Worm (Caenorhabditis elegans) whole organism, L2 larva: Measurements from ENCODE around the gene wrt-3.

Source experiments
- C34F6.9 ChIP-seq: fragments of 150-350 bp; optimal IDR thresholded peaks from 2 replicates; lab custom pipeline; 2014; ENCODE audit warnings: missing biosample characterization, missing genetic modification characterization
- F13H6.1 ChIP-seq: sonication (generic microtip); optimal IDR thresholded peaks from 2 replicates; lab custom pipeline; 2016; ENCODE audit warnings: missing genetic modification characterization, missing compliant biosample characterization
- R02D3.7 ChIP-seq: fragments of 150-350 bp; optimal IDR thresholded peaks from 2 replicates; lab custom pipeline; 2014; ENCODE audit warnings: missing biosample characterization, missing genetic modification characterization
- Y55F3AM.14 ChIP-seq: fragments of 200-800 bp; sonication (Bioruptor generic); optimal IDR thresholded peaks from 2 replicates; lab custom pipeline; 2018; ENCODE audit warnings: mild to moderate bottlenecking, missing genetic modification characterization, missing compliant biosample characterization
- ZK546.5 ChIP-seq: sonication (generic microtip); optimal IDR thresholded peaks from 2 replicates; lab custom pipeline; 2017; ENCODE audit warnings: missing biosample characterization, missing genetic modification characterization
- alr-1 ChIP-seq: fragments of 150-350 bp; optimal IDR thresholded peaks from 2 replicates; lab custom pipeline; 2014; ENCODE audit warnings: missing biosample characterization, missing genetic modification characterization
- aly-2 ChIP-seq: fragments of 150-350 bp; optimal IDR thresholded peaks from 2 replicates; lab custom pipeline; 2014; ENCODE audit warnings: missing biosample characterization, missing genetic modification characterization
- ceh-82 ChIP-seq: fragments of 150-350 bp; optimal IDR thresholded peaks from 2 replicates; lab custom pipeline; 2014; ENCODE audit warnings: missing biosample characterization, missing genetic modification characterization
- crh-2 ChIP-seq: sonication (generic microtip); optimal IDR thresholded peaks from 2 replicates; lab custom pipeline; 2017; ENCODE audit warnings: missing biosample characterization, missing genetic modification characterization
- dmd-4 ChIP-seq: sonication (generic microtip); optimal IDR thresholded peaks from 2 replicates; lab custom pipeline; 2017; ENCODE audit warnings: missing biosample characterization, missing genetic modification characterization
- elt-1 ChIP-seq: fragments of 150-350 bp; optimal IDR thresholded peaks from 2 replicates; lab custom pipeline; 2014; ENCODE audit warnings: missing biosample characterization, missing genetic modification characterization
- elt-3 ChIP-seq: sonication (generic microtip); optimal IDR thresholded peaks from 2 replicates; lab custom pipeline; 2017; ENCODE audit warnings: missing biosample characterization, missing genetic modification characterization
- fos-1 ChIP-seq: fragments of 150-350 bp; optimal IDR thresholded peaks from 2 replicates; lab custom pipeline; 2014; ENCODE audit warnings: missing biosample characterization, missing genetic modification characterization
- gmeb-1 ChIP-seq: fragments of 150-350 bp; optimal IDR thresholded peaks from 2 replicates; lab custom pipeline; 2014; ENCODE audit warnings: missing biosample characterization, missing genetic modification characterization
- lin-11 ChIP-seq: fragments of 150-350 bp; sonication (generic microtip); optimal IDR thresholded peaks from 2 replicates; lab custom pipeline; 2014; ENCODE audit warnings: missing biosample characterization, missing genetic modification characterization, inconsistent platforms, mixed read lengths
- lin-39 ChIP-seq: fragments of 150-350 bp; optimal IDR thresholded peaks from 2 replicates; lab custom pipeline; 2014; ENCODE audit warnings: missing biosample characterization, missing genetic modification reagents, missing genetic modification characterization
- lsy-2 ChIP-seq, 2 experiments: fragments of 150-350 bp in 1 of 2; sonication (generic microtip) in 1 of 2; optimal IDR thresholded peaks; 2 replicates each; lab custom pipeline; 2014 to 2017; ENCODE audit warnings: missing biosample characterization in 2 of 2, missing genetic modification characterization in 2 of 2
- mab-5 ChIP-seq: fragments of 150-350 bp; optimal IDR thresholded peaks from 2 replicates; lab custom pipeline; 2014; ENCODE audit warnings: missing biosample characterization, missing genetic modification characterization
- mbf-1 ChIP-seq: sonication (generic microtip); optimal IDR thresholded peaks from 2 replicates; lab custom pipeline; 2017; ENCODE audit warnings: missing biosample characterization, missing genetic modification characterization
- mdl-1 ChIP-seq, 2 experiments: fragments of 150-350 bp in 1 of 2; sonication (generic microtip) in 1 of 2; optimal IDR thresholded peaks; 2 replicates each; lab custom pipeline; 2017; ENCODE audit warnings: missing biosample characterization in 2 of 2, missing genetic modification characterization in 2 of 2
- nhr-10 ChIP-seq: sonication (generic microtip); optimal IDR thresholded peaks from 2 replicates; lab custom pipeline; 2017; ENCODE audit warnings: missing biosample characterization, missing genetic modification characterization
- nhr-11 ChIP-seq: fragments of 150-350 bp; optimal IDR thresholded peaks from 2 replicates; lab custom pipeline; 2014; ENCODE audit warnings: missing biosample characterization, missing genetic modification characterization
- nhr-12 ChIP-seq: fragments of 150-350 bp; optimal IDR thresholded peaks from 2 replicates; lab custom pipeline; 2014; ENCODE audit warnings: missing biosample characterization, missing genetic modification characterization
- nhr-21 ChIP-seq: fragments of 150-350 bp; optimal IDR thresholded peaks from 2 replicates; lab custom pipeline; 2014; ENCODE audit warnings: missing biosample characterization, missing genetic modification characterization
- nhr-237 ChIP-seq: fragments of 150-350 bp; optimal IDR thresholded peaks from 2 replicates; lab custom pipeline; 2014; ENCODE audit warnings: missing biosample characterization, missing genetic modification characterization
- nhr-6 ChIP-seq: fragments of 150-350 bp; optimal IDR thresholded peaks from 2 replicates; lab custom pipeline; 2014; ENCODE audit warnings: missing biosample characterization, missing genetic modification characterization
- nhr-77 ChIP-seq: fragments of 150-350 bp; optimal IDR thresholded peaks from 2 replicates; lab custom pipeline; 2014; ENCODE audit warnings: missing biosample characterization, missing genetic modification characterization
- peb-1 ChIP-seq: fragments of 150-350 bp; optimal IDR thresholded peaks from 2 replicates; lab custom pipeline; 2014; ENCODE audit warnings: missing biosample characterization, missing genetic modification characterization
- sem-4 ChIP-seq: fragments of 150-350 bp; optimal IDR thresholded peaks from 2 replicates; lab custom pipeline; 2014; ENCODE audit warnings: missing biosample characterization, missing genetic modification reagents, missing genetic modification characterization
- skn-1 ChIP-seq: sonication (generic microtip); optimal IDR thresholded peaks from 2 replicates; lab custom pipeline; 2017; ENCODE audit warnings: missing biosample characterization, missing genetic modification characterization
- sma-3 ChIP-seq: sonication (generic microtip); optimal IDR thresholded peaks from 2 replicates; lab custom pipeline; 2016; ENCODE audit warnings: missing genetic modification reagents, missing genetic modification characterization, missing compliant biosample characterization
- sma-9 ChIP-seq, 2 experiments: fragments of 150-350 bp in 1 of 2; sonication (generic microtip) in 1 of 2; optimal IDR thresholded peaks; 2 replicates each; lab custom pipeline; 2014 to 2016; ENCODE audit warnings: missing genetic modification characterization in 2 of 2, mild to moderate bottlenecking in 1 of 2, missing biosample characterization in 1 of 2, missing compliant biosample characterization in 1 of 2, missing genetic modification reagents in 1 of 2, moderate library complexity in 1 of 2
- snpc-4 ChIP-seq: fragments of 150-350 bp; optimal IDR thresholded peaks from 2 replicates; lab custom pipeline; 2014; ENCODE audit warnings: missing biosample characterization, missing genetic modification characterization
- zag-1 ChIP-seq: fragments of 150-350 bp; optimal IDR thresholded peaks from 2 replicates; lab custom pipeline; 2014; ENCODE audit warnings: missing biosample characterization, missing genetic modification characterization
- ztf-4 ChIP-seq: fragments of 150-350 bp; optimal IDR thresholded peaks from 2 replicates; lab custom pipeline; 2014; ENCODE audit warnings: missing biosample characterization, missing genetic modification characterization

Gene wrt-3

DNA sequence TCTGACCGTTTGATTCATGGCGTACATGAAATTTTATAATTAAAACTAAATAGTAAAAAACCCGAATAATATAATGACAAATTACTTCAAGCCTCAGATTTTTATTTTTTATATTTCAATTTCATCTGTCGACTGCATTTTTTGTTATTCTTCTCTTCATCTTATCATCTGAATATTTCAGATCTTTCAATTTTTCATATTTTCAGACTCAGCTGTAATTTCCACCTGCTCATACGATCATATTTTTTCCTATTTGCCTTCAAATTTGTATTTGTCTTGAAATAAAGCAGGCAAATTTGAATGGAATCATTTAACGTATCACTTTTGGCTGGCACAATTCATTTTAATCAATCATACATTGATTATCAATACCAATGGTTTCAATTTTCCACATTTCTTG lies 20.8 kb upstream of the wrt-3 start, which contains the start of gene sru-4:
Gene sru-4, plus strand, starts transcription at position 301 of the 400 bp plus-strand sequence.
- TF ChIP-seq zag-1 (tag; lab: Kevin White, UChicago) (no peak), crh-2 (tag; lab: Kevin White, UChicago) (no peak), C34F6.9 (no peak), nhr-6 (tag; lab: Kevin White, UChicago) (no peak), ZK546.5 (tag; lab: Kevin White, UChicago) (no peak), nhr-10 (tag; lab: Kevin White, UChicago) (no peak), ceh-82 (no peak), elt-3 (tag; lab: Kevin White, UChicago) (no peak), sem-4 (tag; lab: Kevin White, UChicago) (no peak), R02D3.7 (tag; lab: Kevin White, UChicago) (no peak), skn-1 (tag; lab: Kevin White, UChicago) (no peak), F13H6.1 (tag; lab: Kevin White, UChicago) (no peak), mdl-1 (tag; optimal IDR thresholded peaks at IDR 0.05; lab: Kevin White, UChicago) (no peak), alr-1 (tag; lab: Kevin White, UChicago) (no peak), sma-9 (GFP tag; optimal IDR thresholded peaks at IDR 0.05; lab: Kevin White, UChicago) (no peak), sma-9 (tag; optimal IDR thresholded peaks at IDR 0.05; lab: Kevin White, UChicago) (no peak), Y55F3AM.14 (no peak), fos-1 (no peak), ztf-4 (no peak), nhr-21 (tag; lab: Kevin White, UChicago) (no peak)

DNA sequence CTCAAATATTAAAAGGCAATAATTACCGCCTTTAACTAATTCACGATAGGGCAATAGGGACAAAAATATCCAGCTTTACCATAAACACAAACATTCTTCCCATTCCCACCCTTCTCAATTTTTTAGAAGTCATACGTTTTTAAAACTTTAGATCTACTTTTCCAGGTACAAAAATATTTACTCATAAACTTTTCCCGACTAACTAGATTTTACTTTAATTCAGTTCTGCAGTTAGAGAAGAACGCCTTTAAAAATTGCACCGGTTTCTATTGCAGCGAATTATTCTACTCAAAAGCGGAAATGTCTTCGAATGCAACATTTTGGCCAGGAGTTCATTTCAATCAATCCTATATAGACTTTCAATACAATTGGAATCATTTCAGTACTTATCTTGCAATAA lies 19.1 kb upstream of the wrt-3 start, which contains the start of gene sru-3:
Gene sru-3, plus strand, starts transcription at position 301 of the 400 bp plus-strand sequence.
- TF ChIP-seq aly-2 (tag; lab: Kevin White, UChicago) (no peak), gmeb-1 (tag; lab: Kevin White, UChicago) (no peak), mdl-1 (tag; optimal IDR thresholded peaks at IDR 0.05; lab: Kevin White, UChicago) (no peak), sem-4 (tag; lab: Kevin White, UChicago) (no peak), elt-1 (tag; lab: Kevin White, UChicago) (no peak), mab-5 (tag; lab: Kevin White, UChicago) (no peak), snpc-4 (tag; lab: Kevin White, UChicago) (no peak), nhr-12 (tag; lab: Kevin White, UChicago) (no peak), nhr-77 (tag; lab: Kevin White, UChicago) (no peak), lin-11 (tag; lab: Kevin White, UChicago) (no peak), lsy-2 (tag; optimal IDR thresholded peaks at IDR 0.05; lab: Kevin White, UChicago) (no peak), mbf-1 (tag; lab: Kevin White, UChicago) (no peak), crh-2 (tag; lab: Kevin White, UChicago) (no peak), nhr-10 (tag; lab: Kevin White, UChicago) (no peak), sma-3 (GFP tag; lab: Kevin White, UChicago) (no peak), C34F6.9 (no peak), ztf-4 (no peak), peb-1 (tag; lab: Kevin White, UChicago) (no peak), nhr-237 (tag; lab: Kevin White, UChicago) (no peak)
- TF ChIP-seq, all 48 proteins: peak for 0

DNA sequence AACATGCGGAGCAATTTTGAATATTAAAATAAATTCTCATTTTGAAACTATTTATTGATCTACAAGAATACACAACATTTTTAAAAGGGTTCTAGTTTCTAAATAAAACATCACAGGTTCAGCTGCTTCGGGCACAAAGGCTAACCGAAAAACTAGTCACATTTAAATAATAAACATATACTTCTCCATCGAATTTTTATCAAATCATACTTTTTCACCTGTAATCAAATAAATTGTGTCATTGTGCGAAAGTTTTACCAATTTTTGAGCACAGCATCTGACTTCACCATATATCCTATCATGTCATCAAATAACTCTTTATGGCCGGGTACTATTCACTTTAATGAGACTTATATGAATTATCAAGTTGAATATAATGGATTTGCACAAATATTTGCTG lies 13.1 kb upstream of the wrt-3 start, which contains the start of gene sru-6:
Gene sru-6, plus strand, starts transcription at position 301 of the 400 bp plus-strand sequence.
- TF ChIP-seq lin-39 (tag; lab: Kevin White, UChicago) (no peak), nhr-11 (tag; lab: Kevin White, UChicago) (no peak), crh-2 (tag; lab: Kevin White, UChicago) (no peak), skn-1 (tag; lab: Kevin White, UChicago) (no peak), dmd-4 (no peak), C34F6.9 (no peak), ceh-82 (no peak), nhr-6 (tag; lab: Kevin White, UChicago) (no peak), mdl-1 (tag; optimal IDR thresholded peaks at IDR 0.05; lab: Kevin White, UChicago) (no peak)

DNA sequence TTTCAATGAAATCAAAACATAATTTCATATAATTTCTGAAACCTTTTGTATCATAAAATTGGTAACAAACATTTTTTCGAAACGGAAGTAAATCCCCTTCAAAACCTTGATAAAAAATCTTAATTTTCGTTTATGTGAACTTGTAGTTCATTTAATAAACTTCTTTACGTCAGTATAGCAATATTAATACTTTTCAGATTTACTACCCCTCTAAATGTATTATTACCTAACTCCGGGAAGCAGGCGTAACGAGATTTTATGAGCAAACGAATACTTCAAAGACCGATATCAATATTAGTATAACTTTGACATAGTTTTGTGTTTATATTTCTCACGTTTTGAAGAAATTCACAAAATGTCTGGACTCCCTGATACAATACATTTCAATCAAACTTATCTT lies 11.1 kb upstream of the wrt-3 start, which contains the start of gene sru-1:
Gene sru-1, plus strand, starts transcription at position 301 of the 400 bp plus-strand sequence.
- TF ChIP-seq sma-9 (GFP tag; optimal IDR thresholded peaks at IDR 0.05; lab: Kevin White, UChicago) (no peak), sma-9 (tag; optimal IDR thresholded peaks at IDR 0.05; lab: Kevin White, UChicago) (no peak), nhr-77 (tag; lab: Kevin White, UChicago) (no peak), nhr-12 (tag; lab: Kevin White, UChicago) (no peak), Y55F3AM.14 (no peak)
